Worm (Caenorhabditis elegans) whole organism, early embryonic: Measurements from ENCODE around the gene F46B6.9.

Experiments
- B0310.2 ChIP-seq: sonication (generic microtip); optimal IDR thresholded peaks from 2 replicates; lab custom pipeline; 2016; ENCODE audit warnings: mild to moderate bottlenecking, missing genetic modification characterization, missing compliant biosample characterization
- F13C5.2 ChIP-seq: sonication (generic microtip); optimal IDR thresholded peaks from 2 replicates; lab custom pipeline; 2017; ENCODE audit warnings: mild to moderate bottlenecking, missing genetic modification characterization, inconsistent platforms, missing compliant biosample characterization
- aly-1 ChIP-seq: sonication (generic microtip); optimal IDR thresholded peaks from 2 replicates; lab custom pipeline; 2016; ENCODE audit warnings: missing genetic modification characterization, missing compliant biosample characterization
- ama-1 ChIP-seq: fragments of 150-350 bp; optimal IDR thresholded peaks from 2 replicates; lab custom pipeline; 2014
- ets-7 ChIP-seq: sonication (generic microtip); optimal IDR thresholded peaks from 2 replicates; lab custom pipeline; 2016; ENCODE audit warnings: missing genotype, missing genetic modification characterization, missing compliant biosample characterization
- flt-1 ChIP-seq: fragments of 200-800 bp; sonication (Bioruptor generic); IDR thresholded peaks from 2 replicates; pipeline ENCODE4 v1.3.6; 2022; ENCODE audit warnings: missing genetic modification characterization, missing compliant biosample characterization
- hmbx-1 ChIP-seq: sonication (generic microtip); optimal IDR thresholded peaks from 2 replicates; lab custom pipeline; 2016; ENCODE audit warnings: mild to moderate bottlenecking, missing genetic modification characterization, missing compliant biosample characterization
- hmg-4 ChIP-seq: fragments of 200-800 bp; sonication (Bioruptor generic); optimal IDR thresholded peaks from 2 replicates; lab custom pipeline; 2018; ENCODE audit warnings: mild to moderate bottlenecking, missing genetic modification characterization, missing compliant biosample characterization
- hnd-1 ChIP-seq: sonication (generic microtip); optimal IDR thresholded peaks from 2 replicates; lab custom pipeline; 2016; ENCODE audit warnings: missing genetic modification characterization, missing compliant biosample characterization
- pes-1 ChIP-seq: fragments of 200-800 bp; sonication (Bioruptor generic); IDR thresholded peaks from 2 replicates; pipeline ENCODE4 v1.3.6; 2022; ENCODE audit warnings: missing genetic modification reagents, missing genetic modification characterization, missing compliant biosample characterization
- scrt-1 ChIP-seq: fragments of 200-800 bp; sonication (Bioruptor generic); IDR thresholded peaks from 2 replicates; pipeline ENCODE4 v1.3.6; 2022; ENCODE audit warnings: missing genetic modification characterization, missing compliant biosample characterization
- sea-1 ChIP-seq: fragments of 200-800 bp; sonication (Bioruptor generic); conservative IDR thresholded peaks from 2 replicates; pipeline ENCODE4 v1.3.6; 2022; ENCODE audit warnings: missing genetic modification characterization, missing compliant biosample characterization
- tbx-11 ChIP-seq: fragments of 200-800 bp; sonication (Bioruptor generic); IDR thresholded peaks from 2 replicates; pipeline ENCODE4 v1.3.6; 2022; ENCODE audit warnings: missing genetic modification characterization, missing compliant biosample characterization
- tbx-37 ChIP-seq: fragments of 200-800 bp; sonication (Bioruptor generic); conservative IDR thresholded peaks from 2 replicates; pipeline ENCODE4 v1.3.6; 2022; ENCODE audit warnings: missing genetic modification reagents, missing genetic modification characterization, missing compliant biosample characterization

DNA sequence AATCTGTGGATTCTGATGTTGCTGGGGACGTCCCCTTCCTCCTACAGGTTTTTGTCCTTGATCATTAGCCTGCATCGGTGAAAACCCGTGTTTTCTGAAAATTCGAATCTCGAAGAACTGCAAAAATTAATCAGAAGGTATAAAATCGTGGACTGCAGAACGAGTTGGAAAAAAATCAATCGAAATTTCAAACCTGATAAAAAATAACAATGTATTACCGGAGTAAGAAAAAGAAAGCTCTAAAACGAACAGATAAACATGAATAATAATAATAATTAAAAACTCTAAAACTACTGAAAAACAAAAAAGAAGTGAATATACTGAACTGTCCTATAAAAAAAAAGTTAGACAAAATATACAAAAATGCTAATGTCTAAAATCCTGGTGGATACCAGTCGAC lies 13.7 kb upstream of the F46B6.9 start, which contains the start of gene F46B6.5:
- TF ChIP-seq flt-1 (GFP tag; lab: Robert Waterston, UW): no peak
- TF ChIP-seq sea-1 (GFP tag; lab: Robert Waterston, UW): no peak
- no peak for TF ChIP-seq scrt-1 (GFP tag; lab: Robert Waterston, UW)
- no peak for TF ChIP-seq ama-1
- TF ChIP-seq hmg-4 (GFP tag; lab: Kevin White, UChicago): no peak
- TF ChIP-seq ets-7 (tag; lab: Kevin White, UChicago): no peak
- TF ChIP-seq F13C5.2: no peak
- TF ChIP-seq hnd-1 (tag; lab: Kevin White, UChicago): no peak
- TF ChIP-seq pes-1 (GFP tag; lab: Robert Waterston, UW): no peak
- TF ChIP-seq hmbx-1: no peak
- no peak for TF ChIP-seq tbx-37 (GFP tag; lab: Robert Waterston, UW)
- TF ChIP-seq B0310.2: no peak
- TF ChIP-seq aly-1 (tag; lab: Kevin White, UChicago): no peak
- TF ChIP-seq tbx-11 (GFP tag; lab: Robert Waterston, UW): no peak
